Worm (Caenorhabditis elegans) whole organism, midembryonic: ENCODE results near the gene cnc-6.

Experiments used
- T22C8.4 ChIP-seq: fragments of 200-800 bp; sonication (Bioruptor generic); IDR thresholded peaks from 2 replicates; pipeline ENCODE4 v1.3.6; 2022; ENCODE audit warnings: missing genetic modification characterization, missing compliant biosample characterization
- cog-1 ChIP-seq: sonication (generic microtip); optimal IDR thresholded peaks from 2 replicates; lab custom pipeline; 2016; ENCODE audit warnings: missing genetic modification characterization, missing compliant biosample characterization
- flt-1 ChIP-seq: fragments of 200-800 bp; sonication (Bioruptor generic); IDR thresholded peaks from 2 replicates; pipeline ENCODE4 v1.3.6; 2022; ENCODE audit warnings: missing genetic modification characterization, missing compliant biosample characterization
- klf-2 ChIP-seq: fragments of 200-800 bp; sonication (Bioruptor generic); conservative IDR thresholded peaks from 2 replicates; pipeline ENCODE4 v1.3.6; 2022; ENCODE audit warnings: missing genetic modification reagents, missing genetic modification characterization, missing compliant biosample characterization
- med-1 ChIP-seq: sonication (generic microtip); optimal IDR thresholded peaks from 2 replicates; lab custom pipeline; 2017; ENCODE audit warnings: missing genetic modification characterization, mild to moderate bottlenecking, missing compliant biosample characterization, antibody characterized with exemption, missing genetic modification reagents; ENCODE audit not compliant: insufficient read depth
- ref-1 ChIP-seq: fragments of 200-800 bp; sonication (Bioruptor generic); conservative IDR thresholded peaks from 2 replicates; pipeline ENCODE4 v1.3.6; 2022; ENCODE audit warnings: missing genetic modification reagents, missing genetic modification characterization, missing compliant biosample characterization
- tab-1 ChIP-seq: fragments of 200-800 bp; sonication (Bioruptor generic); IDR thresholded peaks from 2 replicates; pipeline ENCODE4 v1.3.6; 2022; ENCODE audit warnings: missing genetic modification characterization, missing compliant biosample characterization
- ztf-23 ChIP-seq: fragments of 200-800 bp; sonication (Bioruptor generic); IDR thresholded peaks from 2 replicates; pipeline ENCODE4 v1.3.6; 2022; ENCODE audit warnings: missing genetic modification reagents, missing genetic modification characterization, missing compliant biosample characterization
- ztf-29 ChIP-seq: fragments of 200-800 bp; sonication (Bioruptor generic); IDR thresholded peaks from 2 replicates; pipeline ENCODE4 v1.3.6; 2022; ENCODE audit warnings: missing genetic modification reagents, missing genetic modification characterization, missing compliant biosample characterization

DNA sequence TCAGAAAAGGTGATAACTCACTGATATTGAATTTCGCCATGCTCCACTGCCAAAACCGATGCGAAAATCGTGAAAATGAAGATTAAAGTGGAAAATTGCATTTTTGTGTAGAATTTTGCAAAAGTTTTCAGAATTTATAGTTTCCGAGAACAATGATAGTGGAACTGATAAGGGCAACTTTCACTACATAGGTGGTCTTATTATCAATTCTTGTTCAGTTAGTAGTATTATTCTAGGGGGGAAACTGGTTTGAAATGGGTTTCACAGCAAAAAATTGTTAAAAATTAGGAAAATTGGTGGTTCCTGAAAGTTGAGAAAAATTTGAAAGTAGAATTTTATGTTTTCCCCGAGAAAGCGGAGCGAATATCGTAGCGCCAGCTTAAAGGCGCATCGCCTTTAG lies 5.2 kb upstream of the cnc-6 start, which contains the start of gene Y46E12A.5:
- no peak for TF ChIP-seq T22C8.4 (GFP tag; lab: Robert Waterston, UW)
- no peak for TF ChIP-seq cog-1 (tag; lab: Kevin White, UChicago)
- TF ChIP-seq ref-1 = no peak
- TF ChIP-seq klf-2 (GFP tag; lab: Robert Waterston, UW) = no peak
- no peak for TF ChIP-seq ztf-29 (GFP tag; lab: Robert Waterston, UW)
- no peak for TF ChIP-seq ztf-23 (GFP tag; lab: Robert Waterston, UW)
- no peak for TF ChIP-seq flt-1
- TF ChIP-seq med-1 (GFP tag; lab: Kevin White, UChicago) = no peak
- no peak for TF ChIP-seq tab-1 (GFP tag; lab: Robert Waterston, UW)
